Worm (Caenorhabditis elegans) whole organism, L2 larva: Measurements from ENCODE around the gene ric-7.

Source experiments
- C34F6.9 ChIP-seq: fragments of 150-350 bp; optimal IDR thresholded peaks from 2 replicates; lab custom pipeline; 2014; ENCODE audit warnings: missing biosample characterization, missing genetic modification characterization
- F13H6.1 ChIP-seq: sonication (generic microtip); optimal IDR thresholded peaks from 2 replicates; lab custom pipeline; 2016; ENCODE audit warnings: missing genetic modification characterization, missing compliant biosample characterization
- R02D3.7 ChIP-seq: fragments of 150-350 bp; optimal IDR thresholded peaks from 2 replicates; lab custom pipeline; 2014; ENCODE audit warnings: missing biosample characterization, missing genetic modification characterization
- Y55F3AM.14 ChIP-seq: fragments of 200-800 bp; sonication (Bioruptor generic); optimal IDR thresholded peaks from 2 replicates; lab custom pipeline; 2018; ENCODE audit warnings: mild to moderate bottlenecking, missing genetic modification characterization, missing compliant biosample characterization
- ZK546.5 ChIP-seq: sonication (generic microtip); optimal IDR thresholded peaks from 2 replicates; lab custom pipeline; 2017; ENCODE audit warnings: missing biosample characterization, missing genetic modification characterization
- alr-1 ChIP-seq: fragments of 150-350 bp; optimal IDR thresholded peaks from 2 replicates; lab custom pipeline; 2014; ENCODE audit warnings: missing biosample characterization, missing genetic modification characterization
- ceh-16 ChIP-seq: fragments of 150-350 bp; optimal IDR thresholded peaks from 2 replicates; lab custom pipeline; 2014; ENCODE audit warnings: missing biosample characterization, missing genetic modification characterization
- ceh-82 ChIP-seq: fragments of 150-350 bp; optimal IDR thresholded peaks from 2 replicates; lab custom pipeline; 2014; ENCODE audit warnings: missing biosample characterization, missing genetic modification characterization
- dmd-4 ChIP-seq: sonication (generic microtip); optimal IDR thresholded peaks from 2 replicates; lab custom pipeline; 2017; ENCODE audit warnings: missing biosample characterization, missing genetic modification characterization
- egl-27 ChIP-seq: sonication (generic microtip); optimal IDR thresholded peaks from 3 replicates; lab custom pipeline; 2017; ENCODE audit warnings: missing biosample characterization, missing genetic modification reagents, missing genetic modification characterization
- elt-3 ChIP-seq: sonication (generic microtip); optimal IDR thresholded peaks from 2 replicates; lab custom pipeline; 2017; ENCODE audit warnings: missing biosample characterization, missing genetic modification characterization
- fos-1 ChIP-seq: fragments of 150-350 bp; optimal IDR thresholded peaks from 2 replicates; lab custom pipeline; 2014; ENCODE audit warnings: missing biosample characterization, missing genetic modification characterization
- lin-11 ChIP-seq: fragments of 150-350 bp; sonication (generic microtip); optimal IDR thresholded peaks from 2 replicates; lab custom pipeline; 2014; ENCODE audit warnings: missing biosample characterization, missing genetic modification characterization, inconsistent platforms, mixed read lengths
- lin-13 ChIP-seq: fragments of 150-350 bp; optimal IDR thresholded peaks from 2 replicates; lab custom pipeline; 2014; ENCODE audit warnings: missing biosample characterization, missing genetic modification reagents, missing genetic modification characterization
- lin-39 ChIP-seq: fragments of 150-350 bp; optimal IDR thresholded peaks from 2 replicates; lab custom pipeline; 2014; ENCODE audit warnings: missing biosample characterization, missing genetic modification reagents, missing genetic modification characterization
- lsy-2 ChIP-seq, 2 experiments: fragments of 150-350 bp in 1 of 2; sonication (generic microtip) in 1 of 2; optimal IDR thresholded peaks; 2 replicates each; lab custom pipeline; 2014 to 2017; ENCODE audit warnings: missing biosample characterization in 2 of 2, missing genetic modification characterization in 2 of 2
- mab-5 ChIP-seq: fragments of 150-350 bp; optimal IDR thresholded peaks from 2 replicates; lab custom pipeline; 2014; ENCODE audit warnings: missing biosample characterization, missing genetic modification characterization
- mbf-1 ChIP-seq: sonication (generic microtip); optimal IDR thresholded peaks from 2 replicates; lab custom pipeline; 2017; ENCODE audit warnings: missing biosample characterization, missing genetic modification characterization
- mdl-1 ChIP-seq, 2 experiments: fragments of 150-350 bp in 1 of 2; sonication (generic microtip) in 1 of 2; optimal IDR thresholded peaks; 2 replicates each; lab custom pipeline; 2017; ENCODE audit warnings: missing biosample characterization in 2 of 2, missing genetic modification characterization in 2 of 2
- nhr-12 ChIP-seq: fragments of 150-350 bp; optimal IDR thresholded peaks from 2 replicates; lab custom pipeline; 2014; ENCODE audit warnings: missing biosample characterization, missing genetic modification characterization
- nhr-129 ChIP-seq: fragments of 150-350 bp; optimal IDR thresholded peaks from 2 replicates; lab custom pipeline; 2014; ENCODE audit warnings: missing biosample characterization, missing genetic modification characterization
- nhr-21 ChIP-seq: fragments of 150-350 bp; optimal IDR thresholded peaks from 2 replicates; lab custom pipeline; 2014; ENCODE audit warnings: missing biosample characterization, missing genetic modification characterization
- nhr-23 ChIP-seq: fragments of 150-350 bp; optimal IDR thresholded peaks from 2 replicates; lab custom pipeline; 2014; ENCODE audit warnings: missing biosample characterization, missing genetic modification reagents, missing genetic modification characterization
- nhr-237 ChIP-seq: fragments of 150-350 bp; optimal IDR thresholded peaks from 2 replicates; lab custom pipeline; 2014; ENCODE audit warnings: missing biosample characterization, missing genetic modification characterization
- nhr-6 ChIP-seq: fragments of 150-350 bp; optimal IDR thresholded peaks from 2 replicates; lab custom pipeline; 2014; ENCODE audit warnings: missing biosample characterization, missing genetic modification characterization
- nhr-77 ChIP-seq: fragments of 150-350 bp; optimal IDR thresholded peaks from 2 replicates; lab custom pipeline; 2014; ENCODE audit warnings: missing biosample characterization, missing genetic modification characterization
- peb-1 ChIP-seq: fragments of 150-350 bp; optimal IDR thresholded peaks from 2 replicates; lab custom pipeline; 2014; ENCODE audit warnings: missing biosample characterization, missing genetic modification characterization
- sem-4 ChIP-seq: fragments of 150-350 bp; optimal IDR thresholded peaks from 2 replicates; lab custom pipeline; 2014; ENCODE audit warnings: missing biosample characterization, missing genetic modification reagents, missing genetic modification characterization
- skn-1 ChIP-seq: sonication (generic microtip); optimal IDR thresholded peaks from 2 replicates; lab custom pipeline; 2017; ENCODE audit warnings: missing biosample characterization, missing genetic modification characterization
- sma-3 ChIP-seq: sonication (generic microtip); optimal IDR thresholded peaks from 2 replicates; lab custom pipeline; 2016; ENCODE audit warnings: missing genetic modification reagents, missing genetic modification characterization, missing compliant biosample characterization
- unc-55 ChIP-seq: fragments of 150-350 bp; sonication (generic microtip); optimal IDR thresholded peaks from 3 replicates; lab custom pipeline; 2014; ENCODE audit warnings: missing biosample characterization, missing genetic modification reagents, missing genetic modification characterization
- unc-62 ChIP-seq: fragments of 150-350 bp; optimal IDR thresholded peaks from 2 replicates; lab custom pipeline; 2014; ENCODE audit warnings: missing biosample characterization, missing genetic modification reagents, missing genetic modification characterization
- zag-1 ChIP-seq: fragments of 150-350 bp; optimal IDR thresholded peaks from 2 replicates; lab custom pipeline; 2014; ENCODE audit warnings: missing biosample characterization, missing genetic modification characterization
- ztf-11 ChIP-seq: sonication (generic microtip); optimal IDR thresholded peaks from 2 replicates; lab custom pipeline; 2017; ENCODE audit warnings: missing biosample characterization, missing genetic modification characterization
- ztf-4 ChIP-seq: fragments of 150-350 bp; optimal IDR thresholded peaks from 2 replicates; lab custom pipeline; 2014; ENCODE audit warnings: missing biosample characterization, missing genetic modification characterization

Gene ric-7

ce11 chrV:13955370-13956089 is 50.2 kb downstream of the ric-7 start:
- TF ChIP-seq nhr-21 (tag; lab: Kevin White, UChicago) (no peak), mdl-1 (tag; optimal IDR thresholded peaks at IDR 0.05; lab: Kevin White, UChicago) (no peak), nhr-6 (tag; lab: Kevin White, UChicago) (no peak), lsy-2 (tag; optimal IDR thresholded peaks at IDR 0.05; lab: Kevin White, UChicago) (no peak), dmd-4 (tag; lab: Kevin White, UChicago) (no peak), unc-62 (no peak), lin-13 (GFP tag; lab: Kevin White, UChicago) (no peak), mbf-1 (no peak), skn-1 (no peak), ztf-4 (tag; lab: Kevin White, UChicago) (no peak)

- TF ChIP-seq nhr-237 (tag; lab: Kevin White, UChicago) (no peak), F13H6.1 (tag; lab: Kevin White, UChicago) (no peak), mdl-1 (tag; optimal IDR thresholded peaks at IDR 0.05; lab: Kevin White, UChicago) (no peak), nhr-21 (tag; lab: Kevin White, UChicago) (no peak), ZK546.5 (no peak)
Observed at ce11 chrV:13954056-13954455, 51.7 kb downstream of the ric-7 start, which contains the start of gene swt-6. Gene swt-6, plus strand, starts transcription at chrV:13954356.

- TF ChIP-seq R02D3.7 (tag; lab: Kevin White, UChicago) (no peak), nhr-6 (tag; lab: Kevin White, UChicago) (no peak), skn-1 (no peak), C34F6.9 (tag; lab: Kevin White, UChicago) (no peak), fos-1 (no peak), ztf-4 (tag; lab: Kevin White, UChicago) (no peak), peb-1 (tag; lab: Kevin White, UChicago) (no peak), zag-1 (tag; lab: Kevin White, UChicago) (no peak), ceh-82 (tag; lab: Kevin White, UChicago) (no peak), Y55F3AM.14 (no peak), ztf-11 (tag; lab: Kevin White, UChicago) (no peak), unc-55 (GFP tag; lab: Kevin White, UChicago) (no peak), nhr-77 (tag; lab: Kevin White, UChicago) (no peak), ceh-16 (tag; lab: Kevin White, UChicago) (no peak), nhr-23 (tag; lab: Kevin White, UChicago) (no peak)
Observed at ce11 chrV:13953191-13953590, 52.5 kb downstream of the ric-7 start, which contains the start of gene R10D12.8. Gene R10D12.8, minus strand, starts transcription at chrV:13953291.

ce11 chrV:13949752-13950151 is 56.0 kb downstream of the ric-7 start, which contains the start of gene R10D12.7:
Gene R10D12.7, plus strand, starts transcription at chrV:13950052.
- TF ChIP-seq nhr-129 (tag; lab: Kevin White, UChicago) (no peak), C34F6.9 (tag; lab: Kevin White, UChicago) (no peak), alr-1 (tag; lab: Kevin White, UChicago) (no peak), dmd-4 (tag; lab: Kevin White, UChicago) (no peak), nhr-6 (tag; lab: Kevin White, UChicago) (no peak), ZK546.5 (no peak), elt-3 (no peak), lin-11 (tag; lab: Kevin White, UChicago) (no peak), nhr-21 (tag; lab: Kevin White, UChicago) (no peak), sma-3 (GFP tag; lab: Kevin White, UChicago) (no peak), nhr-23 (tag; lab: Kevin White, UChicago) (no peak), nhr-237 (tag; lab: Kevin White, UChicago) (no peak)

ce11 chrV:13949010-13949409 is 56.7 kb downstream of the ric-7 start, which contains the start of gene R10D12.6:
Gene R10D12.6, plus strand, starts transcription at chrV:13949310.
- no peak for TF ChIP-seq nhr-6 (tag; lab: Kevin White, UChicago)
- TF ChIP-seq fos-1: peak; percentile 27

- TF ChIP-seq nhr-12: no peak
- no peak for TF ChIP-seq lin-11 (tag; lab: Kevin White, UChicago)
- TF ChIP-seq sem-4: no peak
- no peak for TF ChIP-seq nhr-129 (tag; lab: Kevin White, UChicago)
- no peak for TF ChIP-seq R02D3.7 (tag; lab: Kevin White, UChicago)
- no peak for TF ChIP-seq mab-5
- TF ChIP-seq ceh-82 (tag; lab: Kevin White, UChicago): no peak
- no peak for TF ChIP-seq egl-27 (tag; lab: Kevin White, UChicago)
- no peak for TF ChIP-seq unc-62
- no peak for TF ChIP-seq nhr-6 (tag; lab: Kevin White, UChicago)
- TF ChIP-seq elt-3: no peak
- no peak for TF ChIP-seq lin-39 (tag; lab: Kevin White, UChicago)
- TF ChIP-seq ztf-11 (tag; lab: Kevin White, UChicago): no peak
- no peak for TF ChIP-seq lsy-2 (tag; optimal IDR thresholded peaks at IDR 0.05; lab: Kevin White, UChicago)
- TF ChIP-seq peb-1 (tag; lab: Kevin White, UChicago): no peak
- no peak for TF ChIP-seq mdl-1 (tag; optimal IDR thresholded peaks at IDR 0.05; lab: Kevin White, UChicago)
Observed at ce11 chrV:13946385-13947019, 59.2 kb downstream of the ric-7 start, which contains the start of the genes srx-10 and clec-226. Gene srx-10, minus strand, starts transcription at chrV:13946485. Gene clec-226, plus strand, starts transcription at chrV:13946969.
